Worm (Caenorhabditis elegans) whole organism, L3 larva: ENCODE results near the gene pgl-3.

Source experiments
- ama-1 ChIP-seq: fragments of 150-350 bp; optimal IDR thresholded peaks from 2 replicates; lab custom pipeline; 2018
- ceh-82 ChIP-seq: fragments of 150-350 bp; optimal IDR thresholded peaks from 2 replicates; lab custom pipeline; 2014; ENCODE audit warnings: missing biosample characterization, missing genetic modification characterization
- egl-27 ChIP-seq: sonication (generic microtip); optimal IDR thresholded peaks from 4 replicates; lab custom pipeline; 2017; ENCODE audit warnings: missing biosample characterization, missing genetic modification reagents, missing genetic modification characterization
- fkh-2 ChIP-seq: fragments of 150-350 bp; optimal IDR thresholded peaks from 2 replicates; lab custom pipeline; 2014; ENCODE audit warnings: missing biosample characterization, missing genetic modification reagents, missing genetic modification characterization
- lin-15B ChIP-seq: fragments of 150-350 bp; optimal IDR thresholded peaks from 2 replicates; lab custom pipeline; 2014; ENCODE audit warnings: missing biosample characterization, missing genetic modification characterization
- lsy-12 ChIP-seq: sonication (generic microtip); optimal IDR thresholded peaks from 2 replicates; lab custom pipeline; 2016; ENCODE audit warnings: mild to moderate bottlenecking, missing genetic modification characterization, missing compliant biosample characterization
- mdl-1 ChIP-seq: fragments of 150-350 bp; optimal IDR thresholded peaks from 2 replicates; lab custom pipeline; 2014; ENCODE audit warnings: missing biosample characterization, missing genetic modification characterization
- nhr-25 ChIP-seq: sonication (generic microtip); optimal IDR thresholded peaks from 2 replicates; lab custom pipeline; 2017; ENCODE audit warnings: missing biosample characterization, missing genetic modification characterization
- sea-2 ChIP-seq: fragments of 150-350 bp; sonication (generic microtip); optimal IDR thresholded peaks from 4 replicates; lab custom pipeline; 2014; ENCODE audit warnings: missing biosample characterization, missing genetic modification reagents, missing genetic modification characterization
- unc-62 ChIP-seq: fragments of 150-350 bp; sonication (generic microtip); optimal IDR thresholded peaks from 4 replicates; lab custom pipeline; 2014; ENCODE audit warnings: missing biosample characterization, missing genetic modification reagents, missing genetic modification characterization

DNA sequence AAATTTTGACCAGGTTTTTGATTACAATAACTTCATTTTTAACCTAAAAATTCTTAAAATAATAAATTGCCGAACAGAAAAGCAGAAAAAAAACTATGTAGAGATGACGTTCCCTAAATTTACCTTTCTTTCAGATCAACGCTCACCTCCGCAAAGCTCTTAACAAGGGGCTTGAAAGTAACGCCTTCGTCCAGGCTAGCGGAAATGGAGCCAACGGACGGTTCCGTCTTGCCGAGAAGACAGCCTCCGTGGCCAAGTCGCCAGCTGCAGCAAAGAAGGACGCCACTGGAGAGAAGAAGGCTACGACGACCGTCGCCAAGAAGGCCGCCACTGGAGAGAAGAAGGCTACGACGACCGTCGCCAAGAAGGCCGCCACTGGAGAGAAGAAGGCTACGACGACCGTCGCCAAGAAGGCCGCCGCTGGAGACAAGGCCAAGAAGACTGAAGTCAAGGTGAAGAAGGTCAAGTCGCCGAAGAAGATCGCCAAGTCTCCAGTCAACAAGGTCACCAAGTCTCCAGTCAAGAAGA lies 1.0 kb upstream of the pgl-3 start:
- TF ChIP-seq lsy-12 (tag; lab: Kevin White, UChicago) (no peak), mdl-1 (tag; lab: Kevin White, UChicago) (no peak), sea-2 (no peak), nhr-25 (tag; lab: Kevin White, UChicago) (no peak), unc-62 (GFP tag; lab: Kevin White, UChicago) (no peak), egl-27 (tag; lab: Kevin White, UChicago) (no peak), fkh-2 (tag; lab: Kevin White, UChicago) (no peak), ama-1 (lab: Kevin White, UChicago) (no peak), ceh-82 (tag; lab: Kevin White, UChicago) (no peak), lin-15B (tag; lab: Kevin White, UChicago) (no peak)
